Fruit fly (Drosophila melanogaster) whole organism, pupa: ENCODE measurements around the gene Cdk1.

Experiments
- CG10348 ChIP-seq: fragments of 200-800 bp; sonication (Bioruptor generic); IDR thresholded peaks from 2 replicates; pipeline ENCODE4 v1.3.6; 2022; ENCODE audit warnings: missing biosample characterization, missing genetic modification characterization
- CG12605 ChIP-seq: fragments of 200-800 bp; sonication (Bioruptor generic); IDR thresholded peaks from 2 replicates; pipeline ENCODE4 v1.3.6; 2022; ENCODE audit warnings: missing biosample characterization, missing genetic modification characterization
- CG13204 ChIP-seq: fragments of 200-800 bp; sonication (Bioruptor generic); optimal IDR thresholded peaks from 2 replicates; lab custom pipeline; 2018; ENCODE audit warnings: missing biosample characterization, mild to moderate bottlenecking, missing genetic modification characterization, moderate library complexity
- CG14655 ChIP-seq: fragments of 200-800 bp; sonication (Bioruptor generic); optimal IDR thresholded peaks from 3 replicates; lab custom pipeline; 2017; ENCODE audit warnings: mild to moderate bottlenecking, missing biosample characterization, missing genetic modification reagents, missing genetic modification characterization
- CG15710 ChIP-seq: fragments of 200-800 bp; sonication (Bioruptor generic); optimal IDR thresholded peaks from 2 replicates; lab custom pipeline; 2018; ENCODE audit warnings: missing biosample characterization, mild to moderate bottlenecking, missing genetic modification characterization, moderate library complexity
- CG17806 ChIP-seq: fragments of 200-800 bp; sonication (Bioruptor generic); optimal IDR thresholded peaks from 2 replicates; lab custom pipeline; 2018; ENCODE audit warnings: missing biosample characterization, mild to moderate bottlenecking, missing genetic modification characterization, moderate library complexity
- CG32121 ChIP-seq: fragments of 200-800 bp; sonication (Bioruptor generic); IDR thresholded peaks from 2 replicates; pipeline ENCODE4 v1.3.6; 2022; ENCODE audit warnings: missing biosample characterization, missing genetic modification characterization
- CG34367 ChIP-seq: fragments of 200-800 bp; sonication (Bioruptor generic); optimal IDR thresholded peaks from 2 replicates; lab custom pipeline; 2018; ENCODE audit warnings: missing biosample characterization, mild to moderate bottlenecking, missing genetic modification characterization
- CG4496 ChIP-seq: fragments of 200-800 bp; sonication (Bioruptor generic); IDR thresholded peaks from 3 replicates; pipeline ENCODE4 v1.3.6; 2022; ENCODE audit warnings: missing biosample characterization, missing genetic modification characterization
- CG8159 ChIP-seq: fragments of 200-800 bp; sonication (Bioruptor generic); optimal IDR thresholded peaks from 3 replicates; lab custom pipeline; 2018; ENCODE audit warnings: missing biosample characterization, mild to moderate bottlenecking, missing genetic modification characterization, moderate library complexity
- CG8301 ChIP-seq: fragments of 200-800 bp; sonication (Bioruptor generic); optimal IDR thresholded peaks from 2 replicates; lab custom pipeline; 2018; ENCODE audit warnings: missing biosample characterization, mild to moderate bottlenecking, missing genetic modification characterization
- CG9948 ChIP-seq: fragments of 200-800 bp; sonication (Bioruptor generic); optimal IDR thresholded peaks from 2 replicates; lab custom pipeline; 2018; ENCODE audit warnings: missing biosample characterization, mild to moderate bottlenecking, missing genetic modification characterization, moderate library complexity
- D1 ChIP-seq: fragments of 200-800 bp; sonication (Bioruptor generic); optimal IDR thresholded peaks from 2 replicates; lab custom pipeline; 2018; ENCODE audit warnings: missing biosample characterization, mild to moderate bottlenecking, missing genetic modification characterization, moderate library complexity
- EcR ChIP-seq: fragments of 200-800 bp; sonication (Bioruptor generic); optimal IDR thresholded peaks from 3 replicates; lab custom pipeline; 2019; ENCODE audit warnings: missing biosample characterization, missing genetic modification characterization, mild to moderate bottlenecking, moderate library complexity, missing genetic modification reagents
- Ets98B ChIP-seq: fragments of 200-800 bp; sonication (Bioruptor generic); IDR thresholded peaks from 2 replicates; pipeline ENCODE4 v1.3.6; 2022; ENCODE audit warnings: missing biosample characterization, missing genetic modification characterization
- Pif1A ChIP-seq: fragments of 200-800 bp; sonication (Bioruptor generic); optimal IDR thresholded peaks from 3 replicates; lab custom pipeline; 2016; ENCODE audit warnings: missing biosample characterization, missing genetic modification characterization
- Pif1B ChIP-seq: fragments of 200-800 bp; sonication (Bioruptor generic); optimal IDR thresholded peaks from 3 replicates; lab custom pipeline; 2016; ENCODE audit warnings: missing biosample characterization, missing genetic modification characterization
- Snoo ChIP-seq: fragments of 200-800 bp; sonication (Bioruptor generic); optimal IDR thresholded peaks from 3 replicates; lab custom pipeline; 2017; ENCODE audit warnings: missing biosample characterization, mild to moderate bottlenecking, missing genetic modification characterization, inconsistent platforms
- fd96Ca ChIP-seq: fragments of 200-800 bp; sonication (Bioruptor generic); IDR thresholded peaks from 3 replicates; pipeline ENCODE4 v1.3.6; 2022; ENCODE audit warnings: missing biosample characterization, missing genetic modification characterization
- gl ChIP-seq: fragments of 200-800 bp; sonication (Bioruptor generic); optimal IDR thresholded peaks from 2 replicates; lab custom pipeline; 2018; ENCODE audit warnings: missing biosample characterization, mild to moderate bottlenecking, missing genetic modification characterization
- rn ChIP-seq: fragments of 200-800 bp; sonication (Bioruptor generic); IDR thresholded peaks from 2 replicates; pipeline ENCODE4 v1.3.6; 2022; ENCODE audit warnings: missing biosample characterization, missing genetic modification characterization

Gene Cdk1

dm6 chr2L:10426534-10427048 lies 40.5 kb upstream of the Cdk1 start, which contains the start of the genes SmB and KdelR:
SmB (minus strand) TSS chr2L:10426627.
KdelR (plus strand) TSS chr2L:10426887.
- no peak for TF ChIP-seq CG10348 (GFP tag; lab: Robert Waterston, UW)
- TF ChIP-seq Pif1A (GFP tag; lab: Kevin White, UChicago): no peak
- no peak for TF ChIP-seq CG15710 (tag; lab: Kevin White, UChicago)
- no peak for TF ChIP-seq CG12605
- no peak for TF ChIP-seq Pif1B
- TF ChIP-seq CG14655: no peak
- no peak for TF ChIP-seq CG8301
- TF ChIP-seq Ets98B (GFP tag; lab: Robert Waterston, UW): no peak
- no peak for TF ChIP-seq EcR
- TF ChIP-seq CG32121: no peak
- no peak for TF ChIP-seq fd96Ca
- no peak for TF ChIP-seq CG8159 (tag; lab: Kevin White, UChicago)
- no peak for TF ChIP-seq gl
- no peak for TF ChIP-seq Snoo (tag; lab: Kevin White, UChicago)
- no peak for TF ChIP-seq CG9948 (tag; lab: Kevin White, UChicago)
- TF ChIP-seq, all 21 proteins: peak for 0

dm6 chr2L:10425599-10425998 lies 39.5 kb upstream of the Cdk1 start:
- TF ChIP-seq fd96Ca (no peak), CG10348 (GFP tag; lab: Robert Waterston, UW) (no peak), CG17806 (tag; lab: Kevin White, UChicago) (no peak), CG32121 (no peak), EcR (no peak), CG9948 (tag; lab: Kevin White, UChicago) (no peak), Pif1A (GFP tag; lab: Kevin White, UChicago) (no peak), rn (GFP tag; lab: Robert Waterston, UW) (no peak), CG12605 (no peak), gl (no peak), CG34367 (tag; lab: Kevin White, UChicago) (no peak), CG8159 (tag; lab: Kevin White, UChicago) (no peak), Pif1B (no peak)

dm6 chr2L:10422643-10423606 lies 36.9 kb upstream of the Cdk1 start, which contains the start of the genes pie and Wdfy2:
pie (minus strand) TSS chr2L:10422780.
Wdfy2 (plus strand) TSS chr2L:10423291.
- TF ChIP-seq CG15710 (tag; lab: Kevin White, UChicago) (peak; percentile 16), Pif1B (no peak), EcR (no peak), CG9948 (tag; lab: Kevin White, UChicago) (no peak)

- TF ChIP-seq Ets98B (GFP tag; lab: Robert Waterston, UW) (no peak), CG9948 (tag; lab: Kevin White, UChicago) (no peak), CG17806 (tag; lab: Kevin White, UChicago) (no peak), CG12605 (no peak), CG8159 (tag; lab: Kevin White, UChicago) (no peak), CG14655 (no peak), D1 (tag; lab: Kevin White, UChicago) (no peak), Snoo (tag; lab: Kevin White, UChicago) (no peak), Pif1A (GFP tag; lab: Kevin White, UChicago) (no peak), gl (no peak), CG4496 (no peak), CG13204 (GFP tag; lab: Kevin White, UChicago) (no peak), EcR (no peak), CG10348 (GFP tag; lab: Robert Waterston, UW) (no peak), Pif1B (no peak), CG8301 (no peak), rn (GFP tag; lab: Robert Waterston, UW) (no peak), CG32121 (no peak), fd96Ca (no peak)
Measured at dm6 chr2L:10418981-10419380, 32.9 kb upstream of the Cdk1 start, which contains the start of gene RfC3. RfC3 (plus strand) TSS chr2L:10419190.

- TF ChIP-seq rn (GFP tag; lab: Robert Waterston, UW) (no peak), Pif1B (no peak), Snoo (tag; lab: Kevin White, UChicago) (peak; percentile 58), D1 (tag; lab: Kevin White, UChicago) (no peak), EcR (no peak), CG10348 (GFP tag; lab: Robert Waterston, UW) (no peak), CG32121 (no peak), CG4496 (no peak), Pif1A (GFP tag; lab: Kevin White, UChicago) (no peak), CG34367 (tag; lab: Kevin White, UChicago) (peak; percentile 54), CG15710 (tag; lab: Kevin White, UChicago) (peak; percentile 73), CG8301 (no peak), Ets98B (GFP tag; lab: Robert Waterston, UW) (no peak), CG8159 (tag; lab: Kevin White, UChicago) (peak; percentile 78), CG9948 (tag; lab: Kevin White, UChicago) (peak; percentile 60), CG14655 (no peak), CG12605 (no peak), fd96Ca (no peak), CG13204 (GFP tag; lab: Kevin White, UChicago) (no peak), gl (no peak), CG17806 (tag; lab: Kevin White, UChicago) (peak; percentile 55)
- TF ChIP-seq, all 21 proteins: peak for 6
Measured at dm6 chr2L:10413251-10414127, 27.4 kb upstream of the Cdk1 start, which contains the start of the genes CG5355 and Klp31E. CG5355 (minus strand) TSS chr2L:10413463. Klp31E (plus strand) TSS chr2L:10414017.
